Worm (Caenorhabditis elegans): ENCODE results near the gene grl-6.
A peak's percentile ranks its signal among the peaks of the same experiment; 100 is the strongest.

grl-6 gene

ce11 chrX:6468499-6468898 is 17.8 kb upstream of the grl-6 start, which contains the start of gene C15B12.9:
Gene C15B12.9, plus strand, starts transcription at chrX:6468799.
- TF ChIP-seq jun-1 (tag; optimal IDR thresholded peaks at IDR 0.05): no peak
- TF ChIP-seq ceh-82 (tag; optimal IDR thresholded peaks at IDR 0.05): no peak
- TF ChIP-seq lin-15B (tag; optimal IDR thresholded peaks at IDR 0.05): no peak
- TF ChIP-seq tbx-2 (tag; optimal IDR thresholded peaks at IDR 0.05): no peak
- no peak for TF ChIP-seq egl-27 (tag; optimal IDR thresholded peaks at IDR 0.05)
- no peak for TF ChIP-seq ztf-11 (tag; optimal IDR thresholded peaks at IDR 0.05)
- no peak for TF ChIP-seq ceh-28 (tag; optimal IDR thresholded peaks at IDR 0.05)
- no peak for TF ChIP-seq nhr-11 (tag; optimal IDR thresholded peaks at IDR 0.05)
- no peak for TF ChIP-seq R02D3.7 (tag; optimal IDR thresholded peaks at IDR 0.05)
- TF ChIP-seq skn-1 (tag; optimal IDR thresholded peaks at IDR 0.05): no peak
- TF ChIP-seq nhr-28 (tag; optimal IDR thresholded peaks at IDR 0.05): no peak
- TF ChIP-seq mml-1 (tag; optimal IDR thresholded peaks at IDR 0.05): no peak
- no peak for TF ChIP-seq nhr-237 (tag; optimal IDR thresholded peaks at IDR 0.05)
- no peak for TF ChIP-seq pqm-1 (tag; optimal IDR thresholded peaks at IDR 0.05)
- TF ChIP-seq ceh-16 (tag; optimal IDR thresholded peaks at IDR 0.05): no peak
- no peak for TF ChIP-seq egl-5 (tag; optimal IDR thresholded peaks at IDR 0.05)
- no peak for TF ChIP-seq sea-2 (GFP tag; optimal IDR thresholded peaks at IDR 0.05)
- TF ChIP-seq ZK546.5 (tag; optimal IDR thresholded peaks at IDR 0.05): no peak

ce11 chrX:6467462-6467861 is 16.7 kb upstream of the grl-6 start, which contains the start of gene C15B12.3:
Gene C15B12.3, minus strand, starts transcription at chrX:6467562.
- TF ChIP-seq ceh-16 (tag; optimal IDR thresholded peaks at IDR 0.05): no peak
- no peak for TF ChIP-seq nhr-237 (tag; optimal IDR thresholded peaks at IDR 0.05)
- TF ChIP-seq ceh-28 (tag; optimal IDR thresholded peaks at IDR 0.05): no peak
- TF ChIP-seq unc-62 (GFP tag; optimal IDR thresholded peaks at IDR 0.05): no peak

ce11 chrX:6462995-6463462 is 12.3 kb upstream of the grl-6 start, which contains the start of gene C15B12.2:
Gene C15B12.2, plus strand, starts transcription at chrX:6463412.
- peak; percentile 82 for TF ChIP-seq elt-2 (tag; optimal IDR thresholded peaks at IDR 0.05)
- TF ChIP-seq lin-15B (tag; optimal IDR thresholded peaks at IDR 0.05): no peak

- no peak for TF ChIP-seq egl-27 (tag; optimal IDR thresholded peaks at IDR 0.05)
- TF ChIP-seq nhr-43 (tag; optimal IDR thresholded peaks at IDR 0.05; ENCODE audit: poor library complexity, severe bottlenecking): no peak
- TF ChIP-seq R02D3.7 (tag; optimal IDR thresholded peaks at IDR 0.05): no peak
- TF ChIP-seq elt-2 (tag; optimal IDR thresholded peaks at IDR 0.05): peak; percentile 29
- TF ChIP-seq pqm-1 (tag; optimal IDR thresholded peaks at IDR 0.05): peak; percentile 33
These were observed 11.7 kb upstream of the grl-6 start for ce11 chrX:6462479-6462878.

ce11 chrX:6461729-6462128 is 11.0 kb upstream of the grl-6 start, which contains the start of gene K04E7.1:
Gene K04E7.1, plus strand, starts transcription at chrX:6462029.
- TF ChIP-seq hmg-11 (tag; optimal IDR thresholded peaks at IDR 0.05) (no peak), nhr-43 (tag; optimal IDR thresholded peaks at IDR 0.05; ENCODE audit: poor library complexity, severe bottlenecking) (no peak), nfya-1 (tag; optimal IDR thresholded peaks at IDR 0.05; ENCODE audit: insufficient read depth) (no peak), ztf-4 (tag; optimal IDR thresholded peaks at IDR 0.05) (no peak), elt-2 (tag; optimal IDR thresholded peaks at IDR 0.05) (no peak), aly-2 (tag; optimal IDR thresholded peaks at IDR 0.05) (no peak), nhr-12 (tag; optimal IDR thresholded peaks at IDR 0.05) (no peak), pha-4 (tag; optimal IDR thresholded peaks at IDR 0.05) (no peak), ZK546.5 (tag; optimal IDR thresholded peaks at IDR 0.05) (no peak), elt-1 (tag; optimal IDR thresholded peaks at IDR 0.05) (no peak)

ce11 chrX:6460123-6460522 is 9.4 kb upstream of the grl-6 start:
- TF ChIP-seq daf-12 (tag; optimal IDR thresholded peaks at IDR 0.05) (no peak), lsy-12 (tag; optimal IDR thresholded peaks at IDR 0.05) (no peak), ceh-16 (tag; optimal IDR thresholded peaks at IDR 0.05) (no peak), eor-1 (tag; optimal IDR thresholded peaks at IDR 0.05) (no peak), nhr-76 (tag; optimal IDR thresholded peaks at IDR 0.05) (no peak), elt-2 (tag; optimal IDR thresholded peaks at IDR 0.05) (peak; percentile 53), nhr-237 (tag; optimal IDR thresholded peaks at IDR 0.05) (no peak), egl-5 (tag; optimal IDR thresholded peaks at IDR 0.05) (no peak), pha-4 (tag; optimal IDR thresholded peaks at IDR 0.05) (no peak), snpc-4 (tag; optimal IDR thresholded peaks at IDR 0.05) (no peak), nhr-11 (tag; optimal IDR thresholded peaks at IDR 0.05) (no peak), ama-1 (optimal IDR thresholded peaks at IDR 0.05) (no peak), mdl-1 (tag; optimal IDR thresholded peaks at IDR 0.05) (no peak), R02D3.7 (tag; optimal IDR thresholded peaks at IDR 0.05) (no peak), elt-1 (tag; optimal IDR thresholded peaks at IDR 0.05) (no peak), pqm-1 (tag; optimal IDR thresholded peaks at IDR 0.05) (peak; percentile 70), jun-1 (tag; optimal IDR thresholded peaks at IDR 0.05) (no peak)
